Fruit fly (Drosophila melanogaster) whole organism, wandering third instar larva: ENCODE results near the gene janA.

ENCODE experiments used
- Hnf4 ChIP-seq: fragments of 200-800 bp; sonication (Bioruptor generic); optimal IDR thresholded peaks from 2 replicates; lab custom pipeline; 2016; ENCODE audit warnings: missing biosample characterization, mild to moderate bottlenecking, missing genetic modification characterization
- woc ChIP-seq: sonication (Bioruptor generic); optimal IDR thresholded peaks from 2 replicates; lab custom pipeline; 2016; ENCODE audit warnings: missing biosample characterization, mild to moderate bottlenecking, missing genetic modification characterization

dm6 chr3R:30038628-30039027 is 705 bp downstream of the janA start, which contains the start of gene janB:
- TF ChIP-seq Hnf4 (GFP tag; lab: Kevin White, UChicago) (no peak), woc (GFP tag; lab: Kevin White, UChicago) (no peak)
